Fruit fly (Drosophila melanogaster): Measurements from ENCODE around the gene Sap130.

Sap130 gene

dm6 chr3L:12814806-12815205 is 9.1 kb downstream of the Sap130 start:
- TF ChIP-seq CG12768 (GFP tag; optimal IDR thresholded peaks at IDR 0.05), result no peak
- TF ChIP-seq Mnt (GFP tag; optimal IDR thresholded peaks at IDR 0.05), result no peak
- TF ChIP-seq ovo (GFP tag; optimal IDR thresholded peaks at IDR 0.05), result no peak
- TF ChIP-seq Hr96 (GFP tag; optimal IDR thresholded peaks at IDR 0.05), result no peak
- TF ChIP-seq CG7045 (GFP tag; optimal IDR thresholded peaks at IDR 0.05), result no peak
- no peak for TF ChIP-seq CG11617 (GFP tag; optimal IDR thresholded peaks at IDR 0.05)
- TF ChIP-seq Crg-1 (GFP tag; optimal IDR thresholded peaks at IDR 0.05), result no peak
- TF ChIP-seq CG1620 (GFP tag; optimal IDR thresholded peaks at IDR 0.05), result no peak
- TF ChIP-seq kay (GFP tag; ENCODE audit: borderline replicate concordance), result no peak
- TF ChIP-seq Clk (GFP tag; optimal IDR thresholded peaks at IDR 0.05), result no peak
- TF ChIP-seq CG14711 (tag; optimal IDR thresholded peaks at IDR 0.05), result no peak
- peak; percentile 79 for TF ChIP-seq pad (GFP tag; optimal IDR thresholded peaks at IDR 0.05)
- no peak for TF ChIP-seq toe (GFP tag; optimal IDR thresholded peaks at IDR 0.05)
- peak; percentile 44 for TF ChIP-seq bab1 (GFP tag; optimal IDR thresholded peaks at IDR 0.05)
- TF ChIP-seq cnc (optimal IDR thresholded peaks at IDR 0.05), result no peak
- TF ChIP-seq CG7101 (tag; optimal IDR thresholded peaks at IDR 0.05), result no peak
- no peak for TF ChIP-seq CG33017 (tag; optimal IDR thresholded peaks at IDR 0.05)

dm6 chr3L:12815756-12816155 is 10.1 kb downstream of the Sap130 start:
- TF ChIP-seq CG33017 (tag; optimal IDR thresholded peaks at IDR 0.05), result no peak
- peak; percentile 26 for TF ChIP-seq bab1 (GFP tag; optimal IDR thresholded peaks at IDR 0.05)
- TF ChIP-seq Clk (GFP tag; optimal IDR thresholded peaks at IDR 0.05), result no peak
- TF ChIP-seq toe (GFP tag; optimal IDR thresholded peaks at IDR 0.05), result no peak
- TF ChIP-seq CG1620 (GFP tag; optimal IDR thresholded peaks at IDR 0.05), result no peak
- TF ChIP-seq kay (GFP tag; ENCODE audit: borderline replicate concordance), result no peak
- TF ChIP-seq CG7101 (tag; optimal IDR thresholded peaks at IDR 0.05), result no peak

DNA sequence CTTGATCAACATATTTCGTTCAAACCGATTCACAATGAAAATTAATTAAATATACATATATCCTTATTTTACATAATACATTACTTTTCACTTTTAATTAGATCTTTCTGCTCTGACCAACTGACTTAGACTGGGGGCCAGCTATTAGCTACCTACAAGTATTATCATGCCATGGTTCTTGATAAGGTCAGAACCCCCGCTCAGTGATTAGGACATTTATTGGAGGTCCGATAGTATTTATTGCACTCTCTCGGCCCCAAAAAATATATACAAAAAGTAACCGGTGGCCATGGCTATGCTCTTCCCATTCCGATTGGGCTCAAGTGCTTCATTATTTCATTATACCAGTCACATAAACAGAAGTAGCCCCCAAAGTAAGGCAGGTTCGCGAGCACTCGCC is 22.0 kb downstream of the Sap130 start:
- no peak for TF ChIP-seq CG1620 (GFP tag; optimal IDR thresholded peaks at IDR 0.05)
- no peak for TF ChIP-seq CG11617 (GFP tag; optimal IDR thresholded peaks at IDR 0.05)
- TF ChIP-seq ovo (GFP tag; optimal IDR thresholded peaks at IDR 0.05), result no peak
- no peak for TF ChIP-seq cic (GFP tag; optimal IDR thresholded peaks at IDR 0.05)
- no peak for TF ChIP-seq cnc (optimal IDR thresholded peaks at IDR 0.05)
- TF ChIP-seq CG7045 (GFP tag; optimal IDR thresholded peaks at IDR 0.05), result no peak

DNA sequence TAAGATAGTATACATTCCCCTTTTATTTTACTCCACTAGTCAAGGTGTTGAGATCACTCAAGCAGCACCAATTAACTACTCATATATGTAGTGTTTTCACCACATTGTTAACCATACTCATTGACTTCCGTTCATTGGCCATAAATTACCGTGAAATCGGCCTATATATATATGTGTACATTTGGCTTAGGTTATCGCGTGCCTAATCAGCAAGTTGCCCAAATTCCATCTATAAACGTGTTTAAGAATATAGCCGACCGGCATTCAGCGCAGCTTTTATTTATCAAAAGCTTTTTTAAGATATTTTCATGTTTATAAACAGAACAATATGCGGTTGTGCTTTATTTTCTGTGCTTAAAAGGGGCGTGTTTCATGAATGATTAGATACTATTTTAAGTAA is 22.8 kb downstream of the Sap130 start:
- TF ChIP-seq pad (GFP tag; optimal IDR thresholded peaks at IDR 0.05), result no peak
- TF ChIP-seq CG7101 (tag; optimal IDR thresholded peaks at IDR 0.05), result no peak
- no peak for TF ChIP-seq kay (GFP tag; ENCODE audit: borderline replicate concordance)
- no peak for TF ChIP-seq Crg-1 (GFP tag; optimal IDR thresholded peaks at IDR 0.05)
- TF ChIP-seq bab1 (GFP tag; optimal IDR thresholded peaks at IDR 0.05), result no peak
- no peak for TF ChIP-seq CG11617 (GFP tag; optimal IDR thresholded peaks at IDR 0.05)
- no peak for TF ChIP-seq cic (GFP tag; optimal IDR thresholded peaks at IDR 0.05)
- no peak for TF ChIP-seq tj (GFP tag; optimal IDR thresholded peaks at IDR 0.05)
- no peak for TF ChIP-seq cnc (optimal IDR thresholded peaks at IDR 0.05)
- no peak for TF ChIP-seq Hr96 (GFP tag; optimal IDR thresholded peaks at IDR 0.05)
- no peak for TF ChIP-seq ovo (GFP tag; optimal IDR thresholded peaks at IDR 0.05)
- no peak for TF ChIP-seq CG12768 (GFP tag; optimal IDR thresholded peaks at IDR 0.05)
- TF ChIP-seq CG1620 (GFP tag; optimal IDR thresholded peaks at IDR 0.05), result no peak
- TF ChIP-seq CG14711 (tag; optimal IDR thresholded peaks at IDR 0.05), result no peak
- no peak for TF ChIP-seq Mnt (GFP tag; optimal IDR thresholded peaks at IDR 0.05)
- no peak for TF ChIP-seq toe (GFP tag; optimal IDR thresholded peaks at IDR 0.05)

dm6 chr3L:12830416-12830815 is 24.7 kb downstream of the Sap130 start:
- peak; percentile 77 for TF ChIP-seq kay (GFP tag; ENCODE audit: borderline replicate concordance)
- no peak for TF ChIP-seq ovo (GFP tag; optimal IDR thresholded peaks at IDR 0.05)

DNA sequence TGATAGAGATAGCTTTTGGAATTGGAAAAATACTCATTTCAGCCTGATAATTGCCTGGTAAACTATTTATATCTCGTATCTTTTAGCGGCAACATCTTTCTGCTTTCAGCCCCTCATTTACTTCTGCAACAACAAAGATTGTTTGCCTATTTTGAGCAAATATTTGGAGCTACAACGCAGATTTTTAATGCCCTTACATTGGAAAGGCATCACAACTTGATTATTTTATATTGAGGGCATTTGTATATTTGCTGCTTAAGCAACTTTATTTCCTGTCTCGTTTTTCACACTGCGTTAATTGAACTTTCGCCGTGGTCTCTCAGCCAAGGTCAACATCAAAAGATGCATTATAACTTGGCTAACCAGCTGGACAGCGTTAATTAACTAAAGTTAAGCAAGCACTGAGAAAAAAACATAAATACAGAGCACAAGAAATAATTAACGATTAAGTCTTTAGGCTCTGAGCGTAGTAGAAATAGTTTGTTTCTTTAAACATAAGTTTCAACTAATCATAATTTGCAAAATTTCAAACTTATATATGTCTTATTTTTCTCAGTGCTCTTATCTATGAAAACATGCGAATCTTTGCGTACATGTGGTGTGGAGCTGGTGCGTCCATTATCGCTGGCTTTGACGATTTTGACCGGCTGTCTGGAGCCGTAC is 25.7 kb downstream of the Sap130 start:
- TF ChIP-seq bab1 (GFP tag; optimal IDR thresholded peaks at IDR 0.05) (no peak), ovo (GFP tag; optimal IDR thresholded peaks at IDR 0.05) (no peak), Mnt (GFP tag; optimal IDR thresholded peaks at IDR 0.05) (no peak), CG12768 (GFP tag; optimal IDR thresholded peaks at IDR 0.05) (no peak), CG1620 (GFP tag; optimal IDR thresholded peaks at IDR 0.05) (no peak), Hr96 (GFP tag; optimal IDR thresholded peaks at IDR 0.05) (no peak), Clk (GFP tag; optimal IDR thresholded peaks at IDR 0.05) (no peak), toe (GFP tag; optimal IDR thresholded peaks at IDR 0.05) (no peak), pad (GFP tag; optimal IDR thresholded peaks at IDR 0.05) (no peak), kay (GFP tag; ENCODE audit: borderline replicate concordance) (no peak), cic (GFP tag; optimal IDR thresholded peaks at IDR 0.05) (no peak), CG7045 (GFP tag; optimal IDR thresholded peaks at IDR 0.05) (no peak), cnc (optimal IDR thresholded peaks at IDR 0.05) (no peak), CG11617 (GFP tag; optimal IDR thresholded peaks at IDR 0.05) (no peak), CG14711 (tag; optimal IDR thresholded peaks at IDR 0.05) (no peak), tj (GFP tag; optimal IDR thresholded peaks at IDR 0.05) (no peak), CG5204 (GFP tag; optimal IDR thresholded peaks at IDR 0.05) (no peak)

dm6 chr3L:12832355-12832881 is 26.7 kb downstream of the Sap130 start:
- TF ChIP-seq CG1620 (GFP tag; optimal IDR thresholded peaks at IDR 0.05) (no peak), ovo (GFP tag; optimal IDR thresholded peaks at IDR 0.05) (no peak), Mnt (GFP tag; optimal IDR thresholded peaks at IDR 0.05) (no peak), bab1 (GFP tag; optimal IDR thresholded peaks at IDR 0.05) (no peak), CG33017 (tag; optimal IDR thresholded peaks at IDR 0.05) (no peak), toe (GFP tag; optimal IDR thresholded peaks at IDR 0.05) (no peak), cnc (optimal IDR thresholded peaks at IDR 0.05) (no peak)

All from whole organism, adult.